Worm (Caenorhabditis elegans) whole organism, L4 larva: ENCODE measurements around the gene W01A11.7.
A peak's percentile ranks its signal among the peaks of the same experiment; 100 is the strongest.

Experiments
- D1046.2 ChIP-seq: fragments of 200-800 bp; sonication (Bioruptor generic); IDR thresholded peaks from 2 replicates; pipeline ENCODE4 v1.3.6; 2022; ENCODE audit warnings: missing genetic modification characterization, missing compliant biosample characterization
- F26F4.8 ChIP-seq: fragments of 200-800 bp; sonication (Bioruptor generic); conservative IDR thresholded peaks from 2 replicates; pipeline ENCODE4 v1.3.6; 2022; ENCODE audit warnings: missing genetic modification characterization, missing compliant biosample characterization
- F44E2.7 ChIP-seq: fragments of 200-800 bp; sonication (Bioruptor generic); IDR thresholded peaks from 2 replicates; pipeline ENCODE4 v2.1.2; 2022; ENCODE audit warnings: missing genetic modification characterization, missing compliant biosample characterization
- T20F7.1 ChIP-seq: fragments of 200-800 bp; sonication (Bioruptor generic); optimal IDR thresholded peaks from 2 replicates; lab custom pipeline; 2018; ENCODE audit warnings: mild to moderate bottlenecking, missing genetic modification characterization, missing compliant biosample characterization
- Y5F2A.4 ChIP-seq: fragments of 200-800 bp; sonication (Bioruptor generic); optimal IDR thresholded peaks from 2 replicates; lab custom pipeline; 2018; ENCODE audit warnings: mild to moderate bottlenecking, missing genetic modification characterization, missing compliant biosample characterization
- aha-1 ChIP-seq: fragments of 150-350 bp; peaks from one replicate; lab custom pipeline; 2014; ENCODE audit warnings: missing biosample characterization, missing genetic modification characterization
- arid-1 ChIP-seq: fragments of 200-800 bp; sonication (Bioruptor generic); conservative IDR thresholded peaks from 2 replicates; pipeline ENCODE4 v1.3.6; 2022; ENCODE audit warnings: missing genetic modification reagents, missing genetic modification characterization, missing compliant biosample characterization
- ceh-44 ChIP-seq: fragments of 200-800 bp; sonication (Bioruptor generic); IDR thresholded peaks from 2 replicates; pipeline ENCODE4 v1.3.6; 2022; ENCODE audit warnings: missing genetic modification reagents, missing genetic modification characterization, missing compliant biosample characterization
- ceh-82 ChIP-seq: sonication (generic microtip); optimal IDR thresholded peaks from 2 replicates; lab custom pipeline; 2017; ENCODE audit warnings: missing biosample characterization, missing genetic modification characterization
- ctbp-1 ChIP-seq: fragments of 200-800 bp; sonication (Bioruptor generic); IDR thresholded peaks from 2 replicates; pipeline ENCODE4 v1.3.6; 2022; ENCODE audit warnings: missing genetic modification reagents, missing genetic modification characterization, missing compliant biosample characterization
- daf-16 ChIP-seq, 3 experiments: sonication (generic microtip); optimal IDR thresholded peaks; 2 replicates each; lab custom pipeline; 2016 to 2017; ENCODE audit warnings: missing genetic modification characterization in 3 of 3, missing genetic modification reagents in 3 of 3, mild to moderate bottlenecking in 2 of 3, missing compliant biosample characterization in 2 of 3, missing biosample characterization in 1 of 3, moderate library complexity in 1 of 3
- daf-19 ChIP-seq: fragments of 200-800 bp; sonication (Bioruptor generic); conservative IDR thresholded peaks from 2 replicates; pipeline ENCODE4 v1.3.6; 2022; ENCODE audit warnings: missing genetic modification characterization, missing compliant biosample characterization
- dmd-6 ChIP-seq: fragments of 200-800 bp; sonication (Bioruptor generic); IDR thresholded peaks from 2 replicates; pipeline ENCODE4 v1.3.6; 2022; ENCODE audit warnings: missing genetic modification reagents, missing genetic modification characterization, missing compliant biosample characterization
- dve-1 ChIP-seq: sonication (generic microtip); optimal IDR thresholded peaks from 2 replicates; lab custom pipeline; 2017; ENCODE audit warnings: antibody characterized with exemption, mild to moderate bottlenecking, missing genetic modification characterization, missing compliant biosample characterization; ENCODE audit not compliant: insufficient read depth
- fos-1 ChIP-seq: fragments of 150-350 bp; optimal IDR thresholded peaks from 2 replicates; lab custom pipeline; 2014; ENCODE audit warnings: missing biosample characterization, missing genetic modification characterization
- gei-8 ChIP-seq: fragments of 200-800 bp; sonication (Bioruptor generic); optimal IDR thresholded peaks from 2 replicates; lab custom pipeline; 2018; ENCODE audit warnings: mild to moderate bottlenecking, missing genetic modification characterization, missing compliant biosample characterization
- hlh-30 ChIP-seq: sonication (generic microtip); optimal IDR thresholded peaks from 2 replicates; lab custom pipeline; 2017; ENCODE audit warnings: antibody characterized with exemption, mild to moderate bottlenecking, missing genetic modification characterization, missing compliant biosample characterization; ENCODE audit not compliant: insufficient read depth
- hmg-1.1 ChIP-seq: fragments of 200-800 bp; sonication (Bioruptor generic); IDR thresholded peaks from 2 replicates; pipeline ENCODE4 v1.3.6; 2022; ENCODE audit warnings: missing genetic modification reagents, missing genetic modification characterization, missing compliant biosample characterization
- lim-7 ChIP-seq: fragments of 200-800 bp; sonication (Bioruptor generic); IDR thresholded peaks from 2 replicates; pipeline ENCODE4 v1.3.6; 2022; ENCODE audit warnings: missing genetic modification characterization, missing compliant biosample characterization
- lin-38 ChIP-seq: fragments of 200-800 bp; sonication (Bioruptor generic); IDR thresholded peaks from 2 replicates; pipeline ENCODE4 v1.3.6; 2022; ENCODE audit warnings: missing genetic modification reagents, missing genetic modification characterization, missing compliant biosample characterization
- mdl-1 ChIP-seq, 2 experiments: fragments of 150-350 bp in 1 of 2; sonication (generic microtip) in 1 of 2; optimal IDR thresholded peaks; 2 replicates each; lab custom pipeline; 2014 to 2017; ENCODE audit warnings: missing biosample characterization in 2 of 2, missing genetic modification characterization in 2 of 2
- mdt-29 ChIP-seq: fragments of 200-800 bp; sonication (Bioruptor generic); IDR thresholded peaks from 2 replicates; pipeline ENCODE4 v1.3.6; 2022; ENCODE audit warnings: missing genetic modification reagents, missing genetic modification characterization, missing compliant biosample characterization
- mxl-2 ChIP-seq: fragments of 200-800 bp; sonication (Bioruptor generic); conservative IDR thresholded peaks from 2 replicates; pipeline ENCODE4 v1.3.6; 2022; ENCODE audit warnings: missing genetic modification reagents, missing genetic modification characterization, missing compliant biosample characterization
- nhr-11 ChIP-seq: fragments of 150-350 bp; optimal IDR thresholded peaks from 2 replicates; lab custom pipeline; 2014; ENCODE audit warnings: missing biosample characterization, missing genetic modification characterization
- nhr-237 ChIP-seq: sonication (generic microtip); optimal IDR thresholded peaks from 2 replicates; lab custom pipeline; 2017; ENCODE audit warnings: missing biosample characterization, missing genetic modification characterization
- nhr-28 ChIP-seq: fragments of 150-350 bp; optimal IDR thresholded peaks from 2 replicates; lab custom pipeline; 2014; ENCODE audit warnings: missing biosample characterization, missing genetic modification characterization
- nhr-41 ChIP-seq: fragments of 200-800 bp; sonication (Bioruptor generic); IDR thresholded peaks from 2 replicates; pipeline ENCODE4 v1.3.6; 2022; ENCODE audit warnings: missing genetic modification reagents, missing genetic modification characterization, missing compliant biosample characterization
- nhr-48 ChIP-seq: sonication (generic microtip); optimal IDR thresholded peaks from 2 replicates; lab custom pipeline; 2016; ENCODE audit warnings: mild to moderate bottlenecking, missing genetic modification characterization, missing compliant biosample characterization
- nhr-77 ChIP-seq: fragments of 150-350 bp; optimal IDR thresholded peaks from 2 replicates; lab custom pipeline; 2014; ENCODE audit warnings: missing biosample characterization, missing genetic modification characterization
- pqm-1 ChIP-seq: sonication (generic microtip); optimal IDR thresholded peaks from 2 replicates; lab custom pipeline; 2017; ENCODE audit warnings: missing biosample characterization, missing genetic modification characterization
- rbr-2 ChIP-seq: sonication (generic microtip); optimal IDR thresholded peaks from 2 replicates; lab custom pipeline; 2016; ENCODE audit warnings: missing genotype, missing genetic modification characterization, missing compliant biosample characterization
- saeg-2 ChIP-seq: fragments of 200-800 bp; sonication (Bioruptor generic); IDR thresholded peaks from 2 replicates; pipeline ENCODE4 v1.3.6; 2022; ENCODE audit warnings: missing genetic modification reagents, missing genetic modification characterization, missing compliant biosample characterization
- sdz-12 ChIP-seq: fragments of 200-800 bp; sonication (Bioruptor generic); optimal IDR thresholded peaks from 2 replicates; lab custom pipeline; 2018; ENCODE audit warnings: mild to moderate bottlenecking, missing genetic modification characterization, missing compliant biosample characterization
- snpc-4 ChIP-seq: fragments of 150-350 bp; optimal IDR thresholded peaks from 2 replicates; lab custom pipeline; 2014; ENCODE audit warnings: missing biosample characterization, missing genetic modification characterization
- unc-39 ChIP-seq: sonication (generic microtip); optimal IDR thresholded peaks from 2 replicates; lab custom pipeline; 2017; ENCODE audit warnings: missing biosample characterization, missing genetic modification characterization
- unc-62 ChIP-seq, 3 experiments: fragments of 150-350 bp in 1 of 3; sonication (generic microtip); optimal IDR thresholded peaks in 2 of 3; peaks in 1 of 3; 1 replicate in 1 of 3; 2 replicates in 2 of 3; lab custom pipeline; 2014 to 2017; ENCODE audit warnings: missing biosample characterization in 3 of 3, missing genetic modification characterization in 3 of 3, missing genetic modification reagents in 3 of 3, missing genotype in 1 of 3
- zag-1 ChIP-seq: fragments of 150-350 bp; optimal IDR thresholded peaks from 2 replicates; lab custom pipeline; 2014; ENCODE audit warnings: missing biosample characterization, missing genetic modification characterization
- zfp-2 ChIP-seq: sonication (generic microtip); optimal IDR thresholded peaks from 2 replicates; lab custom pipeline; 2016; ENCODE audit warnings: mild to moderate bottlenecking, missing genetic modification characterization, missing compliant biosample characterization
- zfp-3 ChIP-seq: fragments of 200-800 bp; sonication (Bioruptor generic); conservative IDR thresholded peaks from 2 replicates; pipeline ENCODE4 v1.3.6; 2022; ENCODE audit warnings: missing genetic modification reagents, missing genetic modification characterization, missing compliant biosample characterization
- ztf-7 ChIP-seq: fragments of 150-350 bp; optimal IDR thresholded peaks from 2 replicates; lab custom pipeline; 2014; ENCODE audit warnings: missing biosample characterization, missing genetic modification characterization

The W01A11.7 gene

ce11 chrV:6551707-6552390 is 46.7 kb upstream of the W01A11.7 start, which contains the start of gene twk-10 (continued):
- no peak for TF ChIP-seq Y5F2A.4 (GFP tag; lab: Kevin White, UChicago)
- no peak for TF ChIP-seq nhr-237
- peak; percentile 15 for TF ChIP-seq hlh-30 (tag; lab: Kevin White, UChicago)
- no peak for TF ChIP-seq T20F7.1
- TF ChIP-seq nhr-77 (tag; lab: Kevin White, UChicago): peak; percentile 30
- TF ChIP-seq dmd-6 (GFP tag; lab: Robert Waterston, UW): peak; percentile 60
- peak; percentile 86 for TF ChIP-seq lim-7
- no peak for TF ChIP-seq saeg-2 (GFP tag; lab: Robert Waterston, UW)
- TF ChIP-seq zfp-3: no peak
- no peak for TF ChIP-seq mdl-1 (tag; optimal IDR thresholded peaks at IDR 0.05; lab: Kevin White, UChicago)
- no peak for TF ChIP-seq nhr-48 (tag; lab: Kevin White, UChicago)
- TF ChIP-seq zfp-2 (tag; lab: Kevin White, UChicago): no peak
- TF ChIP-seq zag-1: no peak
- TF ChIP-seq arid-1 (GFP tag; lab: Robert Waterston, UW): peak; percentile 64; the same call in 1 of the 2 replicates
- peak; percentile 26 for TF ChIP-seq nhr-28 (tag; lab: Kevin White, UChicago)
- TF ChIP-seq F26F4.8: peak; percentile 73; the same call in 1 of the 2 replicates
- TF ChIP-seq daf-19 (GFP tag; lab: Robert Waterston, UW): 0 out of 2 replicates have a peak, but pooled peaks have one; percentile 63
- TF ChIP-seq ztf-7 (tag; lab: Kevin White, UChicago): no peak
- TF ChIP-seq D1046.2 (GFP tag; lab: Robert Waterston, UW): 0 out of 2 replicates have a peak, but pooled peaks have one; percentile 49
- TF ChIP-seq unc-62 (GFP tag; optimal IDR thresholded peaks at IDR 0.05 in 1 of 2; lab: Kevin White, UChicago): no peak
- no peak for TF ChIP-seq unc-62 (tag; optimal IDR thresholded peaks at IDR 0.05; lab: Kevin White, UChicago)
- peak in 1 of 2 experiments; percentile 62 for TF ChIP-seq daf-16 (GFP tag; optimal IDR thresholded peaks at IDR 0.05; lab: Kevin White, UChicago)
- TF ChIP-seq daf-16 (tag; optimal IDR thresholded peaks at IDR 0.05; lab: Kevin White, UChicago): peak; percentile 46
- TF ChIP-seq nhr-41: 0 out of 2 replicates have a peak, but pooled peaks have one; percentile 34
- peak; percentile 41; the same call in 1 of the 2 replicates for TF ChIP-seq hmg-1.1
- TF ChIP-seq lin-38: no peak
- 0 out of 2 replicates have a peak, but pooled peaks have one; percentile 27 for TF ChIP-seq ctbp-1
- peak; percentile 9 for TF ChIP-seq rbr-2 (tag; lab: Kevin White, UChicago)
- TF ChIP-seq sdz-12: no peak
- TF ChIP-seq ceh-44: peak; percentile 70; the same call in 1 of the 2 replicates
- TF ChIP-seq mxl-2 (GFP tag; lab: Robert Waterston, UW): no peak
- no peak for TF ChIP-seq gei-8 (GFP tag; lab: Kevin White, UChicago)
- TF ChIP-seq aha-1 (tag; lab: Kevin White, UChicago): no peak
- peak; percentile 64; the same call in 1 of the 2 replicates for TF ChIP-seq mdt-29 (GFP tag; lab: Robert Waterston, UW)
- TF ChIP-seq unc-39: no peak
- no peak for TF ChIP-seq ceh-82 (tag; lab: Kevin White, UChicago)
- no peak for TF ChIP-seq snpc-4
- no peak for TF ChIP-seq nhr-11 (tag; lab: Kevin White, UChicago)
- TF ChIP-seq F44E2.7 (GFP tag; lab: Robert Waterston, UW): 0 out of 2 replicates have a peak, but pooled peaks have one; percentile 62
- no peak for TF ChIP-seq pqm-1 (tag; lab: Kevin White, UChicago)

- no peak for TF ChIP-seq fos-1 (tag; lab: Kevin White, UChicago)
- TF ChIP-seq daf-16 (GFP tag; optimal IDR thresholded peaks at IDR 0.05; lab: Kevin White, UChicago): no peak
- TF ChIP-seq daf-16 (tag; optimal IDR thresholded peaks at IDR 0.05; lab: Kevin White, UChicago): peak; percentile 53
- peak; percentile 1 for TF ChIP-seq dve-1 (tag; lab: Kevin White, UChicago)
These were observed 44.7 kb upstream of the W01A11.7 start, which contains the start of gene lipl-4 for ce11 chrV:6549871-6550270. TSS of gene lipl-4 (plus strand) at chrV:6550171.
